Worm (Caenorhabditis elegans): ENCODE measurements around the gene hot-4.

Gene hot-4

DNA sequence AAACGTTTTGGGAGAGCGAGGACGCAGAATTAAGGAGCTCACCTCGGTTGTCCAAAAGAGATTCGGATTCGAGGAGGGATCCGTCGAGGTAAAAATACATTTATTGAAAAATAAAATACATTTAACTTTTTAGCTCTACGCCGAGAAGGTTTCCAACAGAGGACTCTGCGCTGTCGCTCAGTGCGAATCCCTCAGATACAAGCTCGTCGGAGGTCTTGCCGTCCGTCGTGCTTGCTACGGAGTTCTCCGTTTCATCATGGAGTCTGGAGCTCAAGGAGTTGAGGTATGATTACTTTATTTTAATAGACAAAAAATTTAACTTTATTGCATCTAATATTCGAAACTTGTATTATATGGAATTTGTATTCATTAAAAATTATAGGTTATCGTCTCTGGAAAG lies 10.2 kb upstream of the hot-4 start:
- TF ChIP-seq tab-1 (GFP tag; IDR thresholded peaks at IDR 0.05): no peak
- no peak for TF ChIP-seq ztf-23 (GFP tag; IDR thresholded peaks at IDR 0.05)
- no peak for TF ChIP-seq ref-1 (GFP tag; conservative IDR thresholded peaks at IDR 0.05)
- no peak for TF ChIP-seq T22C8.4 (GFP tag; IDR thresholded peaks at IDR 0.05)
- TF ChIP-seq flt-1 (GFP tag; IDR thresholded peaks at IDR 0.05): no peak
- TF ChIP-seq cog-1 (tag; optimal IDR thresholded peaks at IDR 0.05): no peak
- TF ChIP-seq klf-2 (GFP tag; conservative IDR thresholded peaks at IDR 0.05): no peak
- TF ChIP-seq ztf-29 (GFP tag; IDR thresholded peaks at IDR 0.05): no peak
- TF ChIP-seq med-1 (GFP tag; optimal IDR thresholded peaks at IDR 0.05; ENCODE audit: insufficient read depth): no peak

DNA sequence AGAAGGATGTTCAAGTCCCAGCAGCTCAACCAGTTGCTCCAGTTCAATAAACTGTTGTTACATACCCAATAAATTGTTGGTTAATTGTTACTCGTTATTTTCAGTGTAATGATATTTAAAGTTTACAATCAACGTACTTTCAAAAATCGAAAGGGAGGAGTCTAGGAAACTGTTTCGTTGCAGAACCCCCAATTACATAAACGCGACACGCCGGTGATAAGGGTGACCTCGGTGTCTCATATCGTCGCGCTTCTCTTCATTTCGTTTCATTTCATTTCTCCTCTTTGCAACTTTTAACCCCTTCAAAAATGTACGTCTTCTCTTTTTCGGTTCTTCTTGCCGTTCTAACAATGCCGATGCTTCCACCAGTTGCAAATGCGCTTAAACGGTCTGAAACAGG lies 9.3 kb upstream of the hot-4 start, which contains the start of gene C23G10.2:
Gene C23G10.2 (plus strand): TSS at position 184 of the 400 bp plus-strand sequence.
- no peak for TF ChIP-seq T22C8.4 (GFP tag; IDR thresholded peaks at IDR 0.05)
- no peak for TF ChIP-seq cog-1 (tag; optimal IDR thresholded peaks at IDR 0.05)
- TF ChIP-seq ztf-23 (GFP tag; IDR thresholded peaks at IDR 0.05): no peak
- no peak for TF ChIP-seq ref-1 (GFP tag; conservative IDR thresholded peaks at IDR 0.05)
- no peak for TF ChIP-seq tab-1 (GFP tag; IDR thresholded peaks at IDR 0.05)
- TF ChIP-seq med-1 (GFP tag; optimal IDR thresholded peaks at IDR 0.05; ENCODE audit: insufficient read depth): no peak
- no peak for TF ChIP-seq flt-1 (GFP tag; IDR thresholded peaks at IDR 0.05)
- no peak for TF ChIP-seq klf-2 (GFP tag; conservative IDR thresholded peaks at IDR 0.05)
- no peak for TF ChIP-seq ztf-29 (GFP tag; IDR thresholded peaks at IDR 0.05)

DNA sequence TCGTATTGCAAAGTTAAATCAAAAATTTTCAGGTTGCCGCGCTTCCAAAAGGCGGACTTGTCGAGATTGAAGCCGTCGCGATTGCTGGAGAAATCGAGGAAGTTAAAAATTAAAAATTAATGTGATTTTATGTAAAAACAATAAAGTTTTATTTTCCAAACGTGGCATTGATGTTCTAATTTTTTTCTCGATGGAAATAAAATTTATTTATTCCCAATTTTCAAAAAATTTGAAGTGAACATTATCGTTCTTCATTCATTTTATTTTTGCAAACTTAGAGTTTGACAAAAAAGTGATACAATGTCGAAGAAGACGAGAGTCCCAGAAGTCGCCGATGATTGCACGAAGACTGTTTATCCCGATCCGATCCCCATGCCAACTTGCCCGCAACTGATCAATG lies 8.2 kb upstream of the hot-4 start, which contains the start of gene C23G10.1:
Gene C23G10.1 (plus strand): TSS at position 301 of the 400 bp plus-strand sequence.
- TF ChIP-seq cog-1 (tag; optimal IDR thresholded peaks at IDR 0.05): no peak
- no peak for TF ChIP-seq flt-1 (GFP tag; IDR thresholded peaks at IDR 0.05)
- no peak for TF ChIP-seq med-1 (GFP tag; optimal IDR thresholded peaks at IDR 0.05; ENCODE audit: insufficient read depth)
- TF ChIP-seq ztf-29 (GFP tag; IDR thresholded peaks at IDR 0.05): no peak
- TF ChIP-seq ztf-23 (GFP tag; IDR thresholded peaks at IDR 0.05): no peak
- no peak for TF ChIP-seq klf-2 (GFP tag; conservative IDR thresholded peaks at IDR 0.05)
- no peak for TF ChIP-seq ref-1 (GFP tag; conservative IDR thresholded peaks at IDR 0.05)
- TF ChIP-seq tab-1 (GFP tag; IDR thresholded peaks at IDR 0.05): no peak
- no peak for TF ChIP-seq T22C8.4 (GFP tag; IDR thresholded peaks at IDR 0.05)

- TF ChIP-seq klf-2 (GFP tag; conservative IDR thresholded peaks at IDR 0.05) (no peak), tab-1 (GFP tag; IDR thresholded peaks at IDR 0.05) (no peak), med-1 (GFP tag; optimal IDR thresholded peaks at IDR 0.05; ENCODE audit: insufficient read depth) (no peak), ztf-29 (GFP tag; IDR thresholded peaks at IDR 0.05) (no peak)
Observed at ce11 chrIII:6210215-6210822, 6.9 kb upstream of the hot-4 start.

DNA sequence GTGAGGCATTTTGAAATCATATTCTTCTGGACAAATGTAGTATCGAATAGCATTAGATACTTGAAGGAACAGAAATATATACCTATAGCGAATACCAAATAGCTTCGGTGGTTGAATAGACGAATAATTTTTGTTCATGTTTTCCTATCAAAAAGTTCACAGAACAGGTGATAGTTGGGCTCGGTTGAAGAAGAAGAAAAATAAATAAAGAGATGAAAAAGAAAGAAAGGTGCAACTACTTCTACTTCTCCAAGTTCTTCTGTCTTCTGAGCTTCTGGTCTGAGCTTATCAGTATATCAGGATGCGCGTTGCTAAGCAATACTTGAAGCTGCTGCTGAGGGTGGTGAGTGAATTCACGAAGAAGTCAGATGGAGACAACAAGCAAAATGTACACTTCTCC lies 3.3 kb upstream of the hot-4 start, which contains the start of gene C23G10.10:
Gene C23G10.10 (minus strand): TSS at position 101 of the 400 bp plus-strand sequence.
- TF ChIP-seq med-1 (GFP tag; optimal IDR thresholded peaks at IDR 0.05; ENCODE audit: insufficient read depth): no peak
- no peak for TF ChIP-seq ztf-29 (GFP tag; IDR thresholded peaks at IDR 0.05)
- TF ChIP-seq cog-1 (tag; optimal IDR thresholded peaks at IDR 0.05): no peak
- no peak for TF ChIP-seq tab-1 (GFP tag; IDR thresholded peaks at IDR 0.05)
- TF ChIP-seq T22C8.4 (GFP tag; IDR thresholded peaks at IDR 0.05): no peak
- TF ChIP-seq klf-2 (GFP tag; conservative IDR thresholded peaks at IDR 0.05): no peak
- no peak for TF ChIP-seq ztf-23 (GFP tag; IDR thresholded peaks at IDR 0.05)
- no peak for TF ChIP-seq ref-1 (GFP tag; conservative IDR thresholded peaks at IDR 0.05)
- TF ChIP-seq flt-1 (GFP tag; IDR thresholded peaks at IDR 0.05): no peak

ce11 chrIII:6215476-6215875 lies 1.7 kb upstream of the hot-4 start, which contains the start of gene C23G10.11:
TSS of gene C23G10.11 (minus strand) at chrIII:6215576.
- TF ChIP-seq klf-2 (GFP tag; conservative IDR thresholded peaks at IDR 0.05) (no peak), T22C8.4 (GFP tag; IDR thresholded peaks at IDR 0.05) (no peak), cog-1 (tag; optimal IDR thresholded peaks at IDR 0.05) (no peak), ztf-23 (GFP tag; IDR thresholded peaks at IDR 0.05) (no peak), tab-1 (GFP tag; IDR thresholded peaks at IDR 0.05) (no peak), flt-1 (GFP tag; IDR thresholded peaks at IDR 0.05) (no peak), ztf-29 (GFP tag; IDR thresholded peaks at IDR 0.05) (no peak), ref-1 (GFP tag; conservative IDR thresholded peaks at IDR 0.05) (no peak), med-1 (GFP tag; optimal IDR thresholded peaks at IDR 0.05; ENCODE audit: insufficient read depth) (no peak)

DNA sequence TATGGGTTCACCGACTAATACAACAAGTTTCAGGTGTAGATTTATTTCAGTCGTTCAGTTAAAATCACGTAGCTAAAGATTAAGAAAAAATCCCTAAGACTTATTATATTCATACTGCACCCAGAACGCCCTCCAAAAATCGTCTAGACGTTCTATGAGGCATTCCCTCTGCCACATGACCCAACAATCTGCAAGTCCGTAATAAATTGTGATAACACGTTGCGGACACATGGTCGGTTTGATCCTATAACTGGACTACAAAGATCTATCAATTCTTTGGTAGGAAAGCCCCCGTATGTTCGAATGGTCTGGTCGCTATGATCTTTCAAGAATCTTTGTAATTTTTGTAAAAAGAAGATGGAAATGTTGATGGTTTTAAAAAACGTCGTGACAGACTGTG lies 1.3 kb upstream of the hot-4 start:
- TF ChIP-seq ref-1 (GFP tag; conservative IDR thresholded peaks at IDR 0.05) (no peak), ztf-29 (GFP tag; IDR thresholded peaks at IDR 0.05) (no peak), ztf-23 (GFP tag; IDR thresholded peaks at IDR 0.05) (no peak), T22C8.4 (GFP tag; IDR thresholded peaks at IDR 0.05) (no peak), med-1 (GFP tag; optimal IDR thresholded peaks at IDR 0.05; ENCODE audit: insufficient read depth) (no peak), klf-2 (GFP tag; conservative IDR thresholded peaks at IDR 0.05) (no peak), tab-1 (GFP tag; IDR thresholded peaks at IDR 0.05) (no peak), cog-1 (tag; optimal IDR thresholded peaks at IDR 0.05) (no peak), flt-1 (GFP tag; IDR thresholded peaks at IDR 0.05) (no peak)

DNA sequence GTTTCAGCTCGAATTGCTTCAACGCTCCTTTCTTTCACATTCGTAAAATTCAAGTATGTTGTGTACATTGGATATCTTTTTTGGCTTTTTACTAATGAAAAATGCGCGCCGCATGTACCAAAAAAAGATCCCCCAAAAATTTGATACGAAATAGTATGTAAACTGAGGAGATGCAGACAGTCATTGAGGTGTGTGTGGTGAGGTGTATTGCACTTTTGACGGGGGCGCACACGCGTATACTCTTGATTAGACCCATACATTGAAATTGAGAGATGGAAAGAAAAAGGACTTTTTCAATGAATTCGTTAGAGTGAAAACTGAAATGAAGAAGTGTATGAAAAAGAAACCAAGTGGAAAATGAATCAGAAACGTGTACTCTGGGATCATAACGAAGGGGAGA lies 4.2 kb downstream of the hot-4 start:
- TF ChIP-seq med-1 (GFP tag; optimal IDR thresholded peaks at IDR 0.05; ENCODE audit: insufficient read depth) (no peak), ztf-29 (GFP tag; IDR thresholded peaks at IDR 0.05) (no peak), klf-2 (GFP tag; conservative IDR thresholded peaks at IDR 0.05) (no peak), ref-1 (GFP tag; conservative IDR thresholded peaks at IDR 0.05) (no peak), tab-1 (GFP tag; IDR thresholded peaks at IDR 0.05) (no peak), ztf-23 (GFP tag; IDR thresholded peaks at IDR 0.05) (no peak), cog-1 (tag; optimal IDR thresholded peaks at IDR 0.05) (no peak), flt-1 (GFP tag; IDR thresholded peaks at IDR 0.05) (no peak), T22C8.4 (GFP tag; IDR thresholded peaks at IDR 0.05) (no peak)

DNA sequence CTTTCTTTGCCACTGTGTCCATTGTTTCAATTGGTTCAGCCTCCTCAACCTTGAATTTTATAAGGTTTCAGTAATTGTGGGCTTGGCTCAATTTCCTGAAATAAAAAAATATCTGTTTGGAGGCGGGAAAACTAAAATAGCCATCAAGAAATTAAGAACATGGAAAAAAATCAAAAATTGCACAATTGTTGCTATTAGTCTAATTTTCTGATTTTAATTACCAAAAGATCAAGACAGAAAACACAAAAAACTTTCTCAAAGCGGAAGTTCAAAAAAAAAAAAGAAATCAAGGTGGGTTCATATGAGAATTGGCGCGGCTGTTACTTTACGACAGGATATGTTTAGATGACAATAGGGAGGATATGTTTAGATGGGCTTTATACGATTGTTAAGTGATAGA lies 13.7 kb downstream of the hot-4 start, which contains the start of gene esyt-2:
Gene esyt-2 (minus strand): TSS at position 101 of the 400 bp plus-strand sequence.
- no peak for TF ChIP-seq tab-1 (GFP tag; IDR thresholded peaks at IDR 0.05)
- no peak for TF ChIP-seq cog-1 (tag; optimal IDR thresholded peaks at IDR 0.05)
- no peak for TF ChIP-seq T22C8.4 (GFP tag; IDR thresholded peaks at IDR 0.05)
- no peak for TF ChIP-seq ref-1 (GFP tag; conservative IDR thresholded peaks at IDR 0.05)
- TF ChIP-seq klf-2 (GFP tag; conservative IDR thresholded peaks at IDR 0.05): no peak
- TF ChIP-seq med-1 (GFP tag; optimal IDR thresholded peaks at IDR 0.05; ENCODE audit: insufficient read depth): no peak
- TF ChIP-seq ztf-29 (GFP tag; IDR thresholded peaks at IDR 0.05): no peak
- no peak for TF ChIP-seq flt-1 (GFP tag; IDR thresholded peaks at IDR 0.05)
- TF ChIP-seq ztf-23 (GFP tag; IDR thresholded peaks at IDR 0.05): no peak
